Worm (Caenorhabditis elegans): ENCODE measurements around the gene AH10.2.

ce11 chrV:14176572-14176971 lies 20.0 kb downstream of the AH10.2 start:
- no peak for TF ChIP-seq blmp-1 (tag; optimal IDR thresholded peaks at IDR 0.05)
- TF ChIP-seq unc-39 (tag; optimal IDR thresholded peaks at IDR 0.05): no peak
- no peak for TF ChIP-seq nhr-28 (tag; optimal IDR thresholded peaks at IDR 0.05)
- no peak for TF ChIP-seq pha-4 (tag; optimal IDR thresholded peaks at IDR 0.05)
- no peak for TF ChIP-seq lsy-2 (tag; optimal IDR thresholded peaks at IDR 0.05)

Data from whole organism, mixed stage, embryonic.